Fruit fly (Drosophila melanogaster) whole organism, embryonic: ENCODE measurements around the gene CG7156.

Source experiments
- ATbp ChIP-seq: fragments of 200-800 bp; sonication (Bioruptor generic); optimal IDR thresholded peaks from 2 replicates; lab custom pipeline; 2017; ENCODE audit warnings: missing biosample characterization, mild to moderate bottlenecking, missing genetic modification characterization, missing genetic modification reagents
- Abd-B ChIP-seq: fragments of 200-800 bp; sonication (Bioruptor generic); optimal IDR thresholded peaks from 2 replicates; lab custom pipeline; 2018; ENCODE audit warnings: missing biosample characterization, mild to moderate bottlenecking, missing genetic modification characterization, moderate library complexity
- C15 ChIP-seq: fragments of 200-800 bp; sonication (Bioruptor generic); IDR thresholded peaks from 3 replicates; pipeline ENCODE4 v1.3.6; 2022; ENCODE audit warnings: missing biosample characterization, missing genetic modification characterization
- CG10321 ChIP-seq: fragments of 200-800 bp; sonication (Bioruptor generic); IDR thresholded peaks from 2 replicates; pipeline ENCODE4 v1.3.6; 2022; ENCODE audit warnings: missing biosample characterization, missing genetic modification characterization
- CG11456 ChIP-seq: fragments of 200-800 bp; sonication (Bioruptor generic); IDR thresholded peaks from 3 replicates; pipeline ENCODE4 v1.3.6; 2022; ENCODE audit warnings: missing biosample characterization, missing genetic modification characterization
- CG12104 ChIP-seq: fragments of 200-800 bp; sonication (Bioruptor generic); optimal IDR thresholded peaks from 3 replicates; lab custom pipeline; 2016; ENCODE audit warnings: missing biosample characterization, missing genetic modification characterization
- CG15011 ChIP-seq: fragments of 200-800 bp; sonication (Bioruptor generic); optimal IDR thresholded peaks from 3 replicates; lab custom pipeline; 2018; ENCODE audit warnings: missing biosample characterization, mild to moderate bottlenecking, missing genetic modification characterization
- CG15696 ChIP-seq: fragments of 200-800 bp; sonication (Bioruptor generic); optimal IDR thresholded peaks from 2 replicates; lab custom pipeline; 2019; ENCODE audit warnings: missing biosample characterization, mild to moderate bottlenecking, missing genetic modification characterization, moderate library complexity
- CG17568 ChIP-seq: fragments of 200-800 bp; sonication (Bioruptor generic); optimal IDR thresholded peaks from 2 replicates; lab custom pipeline; 2018; ENCODE audit warnings: missing biosample characterization, mild to moderate bottlenecking, missing genetic modification characterization, moderate library complexity
- CG18476 ChIP-seq: fragments of 200-800 bp; sonication (Bioruptor generic); optimal IDR thresholded peaks from 2 replicates; lab custom pipeline; 2016; ENCODE audit warnings: missing biosample characterization, mild to moderate bottlenecking, missing genetic modification characterization
- CG30020 ChIP-seq: fragments of 200-800 bp; optimal IDR thresholded peaks from 2 replicates; lab custom pipeline; 2019; ENCODE audit warnings: missing biosample characterization, mild to moderate bottlenecking, missing genetic modification characterization, moderate library complexity
- CG32767 ChIP-seq: fragments of 200-800 bp; sonication (Bioruptor generic); IDR thresholded peaks from 2 replicates; pipeline ENCODE4 v1.3.6; 2022; ENCODE audit warnings: missing biosample characterization, missing genetic modification characterization
- CG4404 ChIP-seq: fragments of 200-800 bp; sonication (Bioruptor generic); IDR thresholded peaks from 2 replicates; pipeline ENCODE4 v1.3.6; 2022; ENCODE audit warnings: missing biosample characterization, missing genetic modification characterization
- CG6272 ChIP-seq: fragments of 200-800 bp; sonication (Bioruptor generic); IDR thresholded peaks from 2 replicates; pipeline ENCODE4 v1.3.6; 2022; ENCODE audit warnings: missing biosample characterization, missing genetic modification characterization
- CG8388 ChIP-seq: fragments of 200-800 bp; sonication (Bioruptor generic); optimal IDR thresholded peaks from 2 replicates; lab custom pipeline; 2019; ENCODE audit warnings: missing biosample characterization, mild to moderate bottlenecking, missing genetic modification characterization, moderate library complexity
- CG9215 ChIP-seq: fragments of 200-800 bp; sonication (Bioruptor generic); IDR thresholded peaks from 2 replicates; pipeline ENCODE4 v1.3.6; 2022; ENCODE audit warnings: missing biosample characterization, missing genetic modification characterization
- CHES-1-like ChIP-seq: fragments of 200-800 bp; sonication (Bioruptor generic); optimal IDR thresholded peaks from 2 replicates; lab custom pipeline; 2016; ENCODE audit warnings: missing biosample characterization, missing genetic modification characterization
- CrebB ChIP-seq: fragments of 200-800 bp; sonication (Bioruptor generic); optimal IDR thresholded peaks from 3 replicates; lab custom pipeline; 2018; ENCODE audit warnings: missing biosample characterization, mild to moderate bottlenecking, missing genetic modification characterization
- Drgx ChIP-seq: fragments of 200-800 bp; sonication (Bioruptor generic); IDR thresholded peaks from 2 replicates; pipeline ENCODE4 v1.3.6; 2022; ENCODE audit warnings: missing biosample characterization, missing genetic modification characterization
- Ets97D ChIP-seq: fragments of 200-800 bp; sonication (Bioruptor generic); optimal IDR thresholded peaks from 3 replicates; lab custom pipeline; 2016; ENCODE audit warnings: missing biosample characterization, missing genetic modification characterization
- GATAe ChIP-seq: fragments of 200-800 bp; sonication (Bioruptor generic); conservative IDR thresholded peaks from 2 replicates; pipeline ENCODE4 v1.3.6; 2022; ENCODE audit warnings: missing biosample characterization, missing genetic modification characterization
- H15 ChIP-seq: fragments of 200-800 bp; sonication (Bioruptor generic); IDR thresholded peaks from 3 replicates; pipeline ENCODE4 v1.3.6; 2022; ENCODE audit warnings: missing biosample characterization, missing genetic modification characterization
- Kr ChIP-seq: fragments of 200-800 bp; sonication (Bioruptor generic); optimal IDR thresholded peaks from 2 replicates; lab custom pipeline; 2017; ENCODE audit warnings: missing biosample characterization, mild to moderate bottlenecking, missing genetic modification characterization
- NC2β ChIP-seq: fragments of 200-800 bp; sonication (Bioruptor generic); optimal IDR thresholded peaks from 2 replicates; lab custom pipeline; 2016; ENCODE audit warnings: missing biosample characterization, missing genetic modification characterization
- Oli ChIP-seq: fragments of 200-800 bp; sonication (Bioruptor generic); optimal IDR thresholded peaks from 2 replicates; lab custom pipeline; 2018; ENCODE audit warnings: missing biosample characterization, mild to moderate bottlenecking, missing genetic modification characterization, moderate library complexity
- Poxn ChIP-seq: fragments of 200-800 bp; sonication (Bioruptor generic); IDR thresholded peaks from 2 replicates; pipeline ENCODE4 v1.3.6; 2022; ENCODE audit warnings: missing biosample characterization, missing genetic modification characterization
- Rfx ChIP-seq: fragments of 200-800 bp; sonication (Bioruptor generic); IDR thresholded peaks from 2 replicates; pipeline ENCODE4 v1.3.6; 2022; ENCODE audit warnings: missing biosample characterization, missing genetic modification characterization
- Sin3A ChIP-seq: fragments of >200 bp; optimal IDR thresholded peaks from 2 replicates; lab custom pipeline; 2018
- Sry-β ChIP-seq: fragments of 200-800 bp; sonication (Bioruptor generic); optimal IDR thresholded peaks from 2 replicates; lab custom pipeline; 2018; ENCODE audit warnings: missing biosample characterization, mild to moderate bottlenecking, missing genetic modification characterization, moderate library complexity
- Xrp1 ChIP-seq: fragments of 200-800 bp; sonication (Bioruptor generic); IDR thresholded peaks from 2 replicates; pipeline ENCODE4 v1.3.6; 2022; ENCODE audit warnings: missing biosample characterization, missing genetic modification characterization
- bab2 ChIP-seq: fragments of 200-800 bp; sonication (Bioruptor generic); optimal IDR thresholded peaks from 2 replicates; lab custom pipeline; 2016; ENCODE audit warnings: missing biosample characterization, missing genetic modification characterization
- bbx ChIP-seq: fragments of 200-800 bp; sonication (Bioruptor generic); IDR thresholded peaks from 2 replicates; pipeline ENCODE4 v1.3.6; 2022; ENCODE audit warnings: missing biosample characterization, missing genetic modification characterization; ENCODE audit not compliant: partially characterized antibody
- bigmax ChIP-seq: fragments of 200-800 bp; sonication (Bioruptor generic); optimal IDR thresholded peaks from 2 replicates; lab custom pipeline; 2018; ENCODE audit warnings: missing biosample characterization, mild to moderate bottlenecking, missing genetic modification characterization
- br ChIP-seq: fragments of >200 bp; optimal IDR thresholded peaks from 2 replicates; lab custom pipeline; 2017
- da ChIP-seq: fragments of 200-800 bp; sonication (Bioruptor generic); optimal IDR thresholded peaks from 2 replicates; lab custom pipeline; 2016; ENCODE audit warnings: missing biosample characterization, missing genetic modification characterization
- dysf ChIP-seq: fragments of 200-800 bp; sonication (Bioruptor generic); IDR thresholded peaks from 3 replicates; pipeline ENCODE4 v1.3.6; 2022; ENCODE audit warnings: missing biosample characterization, missing genetic modification characterization
- gfzf ChIP-seq: fragments of 200-800 bp; sonication (Bioruptor generic); optimal IDR thresholded peaks from 2 replicates; lab custom pipeline; 2016; ENCODE audit warnings: missing biosample characterization, mild to moderate bottlenecking, missing genetic modification characterization, moderate library complexity
- gsb-n ChIP-seq: fragments of 200-800 bp; sonication (Bioruptor generic); optimal IDR thresholded peaks from 3 replicates; lab custom pipeline; 2018; ENCODE audit warnings: missing biosample characterization, mild to moderate bottlenecking, missing genetic modification characterization
- hkb ChIP-seq, 2 experiments: fragments of 200-800 bp in 1 of 2; fragments of >200 bp in 1 of 2; sonication (Bioruptor generic) in 1 of 2; IDR thresholded peaks in 1 of 2; optimal IDR thresholded peaks in 1 of 2; 2 replicates each; pipeline versions ENCODE4 v1.3.6 to Lab custom; 2017 to 2022; ENCODE audit warnings: missing biosample characterization in 1 of 2, missing genetic modification characterization in 1 of 2
- inv ChIP-seq: fragments of 200-800 bp; sonication (Bioruptor generic); IDR thresholded peaks from 2 replicates; pipeline ENCODE4 v1.3.6; 2022; ENCODE audit warnings: missing biosample characterization, missing genetic modification characterization; ENCODE audit not compliant: partially characterized antibody
- jigr1 ChIP-seq: fragments of 200-800 bp; sonication (Bioruptor generic); IDR thresholded peaks from 3 replicates; pipeline ENCODE4 v1.3.6; 2022; ENCODE audit warnings: missing biosample characterization, missing genetic modification characterization
- jing ChIP-seq: fragments of 200-800 bp; sonication (Bioruptor generic); optimal IDR thresholded peaks from 2 replicates; lab custom pipeline; 2018; ENCODE audit warnings: missing biosample characterization, mild to moderate bottlenecking, missing genetic modification characterization
- lola ChIP-seq, 3 experiments: fragments of >200 bp in 2 of 3; fragments of 200-800 bp in 1 of 3; sonication (Bioruptor generic) in 1 of 3; optimal IDR thresholded peaks; 2 replicates each; lab custom pipeline; 2017 to 2019; ENCODE audit warnings: missing biosample characterization in 3 of 3, missing genetic modification characterization in 3 of 3, mild to moderate bottlenecking in 1 of 3, moderate library complexity in 1 of 3
- mld ChIP-seq: fragments of 200-800 bp; sonication (Bioruptor generic); IDR thresholded peaks from 3 replicates; pipeline ENCODE4 v1.3.6; 2022; ENCODE audit warnings: missing biosample characterization, missing genetic modification characterization; ENCODE audit not compliant: partially characterized antibody
- slp2 ChIP-seq: fragments of 200-800 bp; sonication (Bioruptor generic); optimal IDR thresholded peaks from 2 replicates; lab custom pipeline; 2016; ENCODE audit warnings: missing biosample characterization, missing genetic modification characterization
- sr ChIP-seq: fragments of 200-800 bp; sonication (Bioruptor generic); IDR thresholded peaks from 3 replicates; pipeline ENCODE4 v1.3.6; 2022; ENCODE audit warnings: missing biosample characterization, missing genetic modification characterization
- ttk ChIP-seq: fragments of 200-800 bp; sonication (Bioruptor generic); IDR thresholded peaks from 2 replicates; pipeline ENCODE4 v2.1.2; 2022; ENCODE audit warnings: missing biosample characterization, missing genetic modification characterization
- zf30C ChIP-seq: fragments of 200-800 bp; sonication (Bioruptor generic); optimal IDR thresholded peaks from 3 replicates; lab custom pipeline; 2018; ENCODE audit warnings: missing biosample characterization, mild to moderate bottlenecking, missing genetic modification characterization
- zfh2 ChIP-seq: fragments of 200-800 bp; sonication (Bioruptor generic); optimal IDR thresholded peaks from 2 replicates; lab custom pipeline; 2016; ENCODE audit warnings: missing biosample characterization, missing genetic modification characterization

CG7156 gene

DNA sequence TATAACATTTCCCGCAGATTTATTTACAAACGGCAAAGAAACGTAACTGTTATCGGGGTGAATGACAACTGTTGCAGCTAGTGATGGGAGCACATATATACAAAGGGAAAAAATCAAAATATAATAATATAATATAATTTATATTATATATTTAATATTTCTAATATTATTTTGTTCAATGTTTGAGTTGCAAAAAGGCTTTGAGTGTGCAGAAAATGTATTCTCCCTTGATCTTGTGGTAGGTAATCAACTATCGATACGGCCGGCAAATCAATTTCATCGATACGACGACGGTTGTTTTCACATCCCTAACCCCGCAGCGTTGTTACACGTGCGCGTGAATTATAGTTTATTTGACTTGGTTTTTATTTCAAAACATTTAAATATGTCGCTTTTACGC, 18.5 kb downstream of the CG7156 start, which contains the start of the genes mTerf5 and Non3 (continued):
- TF ChIP-seq CG15696 (tag; lab: Kevin White, UChicago) (peak; percentile 51), jing (GFP tag; lab: Kevin White, UChicago) (no peak), lola (GFP tag; optimal IDR thresholded peaks at IDR 0.05; lab: Kevin White, UChicago) (peak in 1 of 3 experiments; percentile 61)

DNA sequence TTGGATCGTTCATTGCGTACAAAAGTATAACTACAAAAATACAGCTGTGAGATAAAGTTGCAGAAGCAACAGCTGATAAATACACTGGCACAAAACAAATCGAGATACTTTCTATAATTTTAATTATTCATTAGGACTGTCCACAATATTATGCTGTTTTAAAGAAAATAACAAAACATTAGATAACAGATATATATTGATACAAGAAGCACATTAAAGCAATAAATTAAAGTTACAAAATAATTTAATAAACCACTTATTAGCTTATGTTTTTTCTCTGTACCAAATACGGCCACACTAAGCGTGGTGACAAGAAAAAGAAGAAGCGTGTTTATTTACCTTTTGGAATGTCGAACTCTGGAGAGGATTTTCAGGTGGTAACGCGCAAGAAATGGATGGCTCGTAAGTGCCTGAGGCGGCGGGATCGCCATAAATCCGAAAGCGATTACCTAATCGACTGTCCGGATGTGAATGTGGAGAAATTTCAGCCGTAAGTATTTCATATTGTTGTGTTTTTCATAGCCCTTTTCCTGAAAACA, 21.7 kb downstream of the CG7156 start, which contains the start of the genes CG7988 and CG7183:
CG7988 (plus strand) TSS at position 316 of the 539 bp plus-strand sequence.
CG7183 (minus strand) TSS at position 489 of the 539 bp plus-strand sequence.
- TF ChIP-seq Rfx (GFP tag; lab: Robert Waterston, UW) (peak; percentile 98), CG4404 (GFP tag; lab: Robert Waterston, UW) (peak; percentile 98), NC2β (GFP tag; lab: Kevin White, UChicago) (peak; percentile 94), Sin3A (lab: Kevin White, UChicago) (peak; percentile 14), jigr1 (GFP tag; lab: Robert Waterston, UW) (peak; percentile 95), Sry-β (peak; percentile 65), ATbp (peak; percentile 94), Abd-B (GFP tag; lab: Kevin White, UChicago) (peak; percentile 99), CG10321 (GFP tag; lab: Robert Waterston, UW) (peak; percentile 84), Drgx (GFP tag; lab: Robert Waterston, UW) (peak; percentile 98), CG12104 (GFP tag; lab: Kevin White, UChicago) (peak; percentile 95), zf30C (GFP tag; lab: Kevin White, UChicago) (peak; percentile 99), br (lab: Kevin White, UChicago) (no peak), CG8388 (GFP tag; lab: Kevin White, UChicago) (peak; percentile 98), CG30020 (tag; lab: Kevin White, UChicago) (peak; percentile 89), bigmax (GFP tag; lab: Kevin White, UChicago) (peak; percentile 29), Poxn (GFP tag; lab: Robert Waterston, UW) (peak; percentile 92), CG32767 (GFP tag; lab: Robert Waterston, UW) (peak; percentile 98), CrebB (tag; lab: Kevin White, UChicago) (peak; percentile 96), CHES-1-like (GFP tag; lab: Kevin White, UChicago) (peak; percentile 93), bab2 (GFP tag; lab: Kevin White, UChicago) (peak; percentile 98), CG6272 (peak; percentile 98), gfzf (GFP tag; lab: Kevin White, UChicago) (peak; percentile 56), gsb-n (tag; lab: Kevin White, UChicago) (peak; percentile 99), Oli (tag; lab: Kevin White, UChicago) (peak; percentile 98), Ets97D (GFP tag; lab: Kevin White, UChicago) (peak; percentile 83), GATAe (GFP tag; lab: Robert Waterston, UW) (peak; percentile 92), hkb (optimal IDR thresholded peaks at IDR 0.05; lab: Kevin White, UChicago) (no peak), hkb (GFP tag; IDR thresholded peaks at IDR 0.05; lab: Robert Waterston, UW) (peak; percentile 98), CG15011 (GFP tag; lab: Kevin White, UChicago) (peak; percentile 90), slp2 (GFP tag; lab: Kevin White, UChicago) (peak; percentile 86), CG17568 (GFP tag; lab: Kevin White, UChicago) (no peak), zfh2 (GFP tag; lab: Kevin White, UChicago) (peak; percentile 91), dysf (GFP tag; lab: Robert Waterston, UW) (peak; percentile 99), H15 (GFP tag; lab: Robert Waterston, UW) (peak; percentile 98), Kr (GFP tag; lab: Kevin White, UChicago) (peak; percentile 41), inv (GFP tag; lab: Robert Waterston, UW) (no peak), CG18476 (GFP tag; lab: Kevin White, UChicago) (peak; percentile 96), bbx (GFP tag; lab: Robert Waterston, UW) (no peak), mld (GFP tag; lab: Robert Waterston, UW) (no peak), C15 (GFP tag; lab: Robert Waterston, UW) (peak; percentile 96), ttk (GFP tag; lab: Robert Waterston, UW) (peak; percentile 99), Xrp1 (peak; percentile 99), da (GFP tag; lab: Kevin White, UChicago) (peak; percentile 83), sr (GFP tag; lab: Robert Waterston, UW) (peak; percentile 74; the same call in 2 of the 3 replicates), CG9215 (GFP tag; lab: Robert Waterston, UW) (peak; percentile 97), CG11456 (GFP tag; lab: Robert Waterston, UW) (peak; percentile 97)
